Worm (Caenorhabditis elegans): ENCODE data around the gene mcm-6.

DNA sequence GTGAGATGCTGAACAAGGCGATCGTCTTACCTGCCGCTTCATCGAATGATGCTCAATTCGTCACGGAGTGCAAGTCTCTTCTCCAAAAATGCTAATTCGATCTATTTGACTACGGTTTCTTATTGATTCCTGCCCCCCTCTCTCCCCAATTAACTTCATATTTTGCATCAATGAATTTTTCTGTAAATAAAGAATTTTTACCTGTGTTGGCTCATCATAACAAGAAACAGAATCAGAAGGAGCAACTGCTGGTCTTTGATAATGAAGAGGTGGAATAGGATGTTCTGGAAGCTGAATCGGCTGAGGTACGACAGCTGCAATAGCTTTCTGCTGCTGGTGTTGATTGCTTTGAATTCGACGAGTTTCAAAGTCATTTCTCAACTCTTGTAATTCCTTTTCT is 34.0 kb upstream of the mcm-6 start:
- TF ChIP-seq zag-1 (tag; optimal IDR thresholded peaks at IDR 0.05) (no peak), unc-39 (tag; optimal IDR thresholded peaks at IDR 0.05) (no peak), unc-62 (GFP tag; optimal IDR thresholded peaks at IDR 0.05 in 1 of 2) (no peak), unc-62 (tag; optimal IDR thresholded peaks at IDR 0.05) (no peak), nhr-237 (tag; optimal IDR thresholded peaks at IDR 0.05) (no peak), sdz-12 (GFP tag; optimal IDR thresholded peaks at IDR 0.05) (no peak), fkh-10 (GFP tag; optimal IDR thresholded peaks at IDR 0.05) (no peak), ces-1 (GFP tag; optimal IDR thresholded peaks at IDR 0.05) (no peak), pha-4 (GFP tag; IDR thresholded peaks at IDR 0.05) (no peak), pha-4 (tag; optimal IDR thresholded peaks at IDR 0.05) (no peak), nhr-10 (tag; optimal IDR thresholded peaks at IDR 0.05) (no peak), fos-1 (tag; optimal IDR thresholded peaks at IDR 0.05) (no peak), gei-8 (GFP tag; optimal IDR thresholded peaks at IDR 0.05) (no peak), php-3 (GFP tag; IDR thresholded peaks at IDR 0.05) (no peak), ama-1 (optimal IDR thresholded peaks at IDR 0.05) (no peak)
